Worm (Caenorhabditis elegans) whole organism, mixed stage, embryonic: ENCODE data around the gene ZC21.8.

Experiments used
- elt-3 ChIP-seq: fragments of 150-350 bp; optimal IDR thresholded peaks from 2 replicates; lab custom pipeline; 2014; ENCODE audit warnings: missing biosample characterization, missing genetic modification characterization
- lsy-2 ChIP-seq: fragments of 150-350 bp; optimal IDR thresholded peaks from 2 replicates; lab custom pipeline; 2014; ENCODE audit warnings: missing biosample characterization, missing genetic modification characterization
- pha-4 ChIP-seq: fragments of 150-350 bp; optimal IDR thresholded peaks from 2 replicates; lab custom pipeline; 2018; ENCODE audit warnings: missing biosample characterization, missing genetic modification reagents, missing genetic modification characterization
- snpc-4 ChIP-seq: fragments of 150-350 bp; optimal IDR thresholded peaks from 2 replicates; lab custom pipeline; 2014; ENCODE audit warnings: missing biosample characterization, missing genetic modification characterization
- sptf-1 ChIP-seq: sonication (generic microtip); optimal IDR thresholded peaks from 2 replicates; lab custom pipeline; 2017; ENCODE audit warnings: mild to moderate bottlenecking, missing genetic modification characterization, moderate library complexity, missing compliant biosample characterization
- unc-62 ChIP-seq: fragments of 150-350 bp; optimal IDR thresholded peaks from 2 replicates; lab custom pipeline; 2014; ENCODE audit warnings: missing biosample characterization, missing genetic modification reagents, missing genetic modification characterization

ce11 chrIII:8529002-8529401, 9.2 kb upstream of the ZC21.8 start:
- TF ChIP-seq snpc-4 (tag; lab: Kevin White, UChicago), result no peak
- TF ChIP-seq elt-3 (tag; lab: Kevin White, UChicago), result no peak
- peak; percentile 17 for TF ChIP-seq unc-62
- TF ChIP-seq pha-4 (tag; lab: Kevin White, UChicago), result no peak
- TF ChIP-seq sptf-1 (tag; lab: Kevin White, UChicago), result peak; percentile 39
- TF ChIP-seq lsy-2, result peak; percentile 79
